Fruit fly (Drosophila melanogaster) S2 (cell line): ENCODE results near the gene CG7079.

Experiments
- CG8478 ChIP-seq: fragments of >200 bp; optimal IDR thresholded peaks from 2 replicates; lab custom pipeline; 2018
- CTCF ChIP-seq, 2 experiments: fragments of >200 bp; optimal IDR thresholded peaks; 2 replicates each; lab custom pipeline; 2018

- TF ChIP-seq CTCF (optimal IDR thresholded peaks at IDR 0.05; lab: Kevin White, UChicago) (no peak), CG8478 (lab: Kevin White, UChicago) (no peak)
Observed at dm6 chr3R:21050875-21051274, 2.2 kb upstream of the CG7079 start, which contains the start of gene Jhbp15.
